Fruit fly (Drosophila melanogaster) whole organism, embryonic: ENCODE data around the gene CG4577.

Experiments used
- BEAF-32 ChIP-seq: fragments of 200-800 bp; sonication (Bioruptor generic); optimal IDR thresholded peaks from 3 replicates; lab custom pipeline; 2017; ENCODE audit warnings: missing biosample characterization, missing genetic modification characterization, mild to moderate bottlenecking, moderate library complexity, missing genetic modification reagents
- CG10543 ChIP-seq: fragments of 200-800 bp; sonication (Bioruptor generic); optimal IDR thresholded peaks from 3 replicates; lab custom pipeline; 2017; ENCODE audit warnings: missing biosample characterization, mild to moderate bottlenecking, missing genetic modification characterization, moderate library complexity
- CG11085 ChIP-seq: fragments of 200-800 bp; sonication (Bioruptor generic); IDR thresholded peaks from 2 replicates; pipeline ENCODE4 v1.3.6; 2022; ENCODE audit warnings: missing biosample characterization, missing genetic modification characterization
- CG11247 ChIP-seq: fragments of 200-800 bp; sonication (Bioruptor generic); IDR thresholded peaks from 2 replicates; pipeline ENCODE4 v1.3.6; 2022; ENCODE audit warnings: missing biosample characterization, missing genetic modification characterization
- CG12071 ChIP-seq: fragments of 200-800 bp; sonication (Bioruptor generic); optimal IDR thresholded peaks from 3 replicates; lab custom pipeline; 2018; ENCODE audit warnings: missing biosample characterization, mild to moderate bottlenecking, missing genetic modification characterization
- CG13287 ChIP-seq: fragments of 200-800 bp; sonication (Bioruptor generic); IDR thresholded peaks from 2 replicates; pipeline ENCODE4 v1.3.6; 2022; ENCODE audit warnings: missing biosample characterization, missing genetic modification characterization; ENCODE audit not compliant: partially characterized antibody
- CG13775 ChIP-seq: fragments of 200-800 bp; sonication (Bioruptor generic); optimal IDR thresholded peaks from 3 replicates; lab custom pipeline; 2017; ENCODE audit warnings: missing biosample characterization, mild to moderate bottlenecking, missing genetic modification characterization
- CG14667 ChIP-seq: fragments of 200-800 bp; sonication (Bioruptor generic); IDR thresholded peaks from 2 replicates; pipeline ENCODE4 v1.3.6; 2022; ENCODE audit warnings: missing biosample characterization, missing genetic modification characterization
- CG1602 ChIP-seq: fragments of 200-800 bp; sonication (Bioruptor generic); optimal IDR thresholded peaks from 3 replicates; lab custom pipeline; 2016; ENCODE audit warnings: missing biosample characterization, missing genetic modification characterization
- CG16813 ChIP-seq: fragments of 200-800 bp; sonication (Bioruptor generic); IDR thresholded peaks from 3 replicates; pipeline ENCODE4 v1.3.6; 2022; ENCODE audit warnings: missing biosample characterization, missing genetic modification characterization; ENCODE audit not compliant: partially characterized antibody
- CG17568 ChIP-seq: fragments of 200-800 bp; sonication (Bioruptor generic); optimal IDR thresholded peaks from 2 replicates; lab custom pipeline; 2018; ENCODE audit warnings: missing biosample characterization, mild to moderate bottlenecking, missing genetic modification characterization, moderate library complexity
- CG2129 ChIP-seq: fragments of 200-800 bp; sonication (Bioruptor generic); IDR thresholded peaks from 2 replicates; pipeline ENCODE4 v1.3.6; 2022; ENCODE audit warnings: missing biosample characterization, missing genetic modification characterization; ENCODE audit not compliant: partially characterized antibody
- CG3838 ChIP-seq: fragments of 200-800 bp; sonication (Bioruptor generic); optimal IDR thresholded peaks from 3 replicates; lab custom pipeline; 2016; ENCODE audit warnings: missing biosample characterization, missing genetic modification characterization
- CG5180 ChIP-seq: fragments of 200-800 bp; sonication (Bioruptor generic); optimal IDR thresholded peaks from 3 replicates; lab custom pipeline; 2017; ENCODE audit warnings: missing biosample characterization, missing genetic modification characterization, mild to moderate bottlenecking, moderate library complexity, missing genetic modification reagents
- CG6689 ChIP-seq: fragments of 200-800 bp; sonication (Bioruptor generic); IDR thresholded peaks from 2 replicates; pipeline ENCODE4 v1.3.6; 2022; ENCODE audit warnings: missing biosample characterization, missing genetic modification characterization
- CG7745 ChIP-seq: fragments of 200-800 bp; sonication (Bioruptor generic); optimal IDR thresholded peaks from 2 replicates; lab custom pipeline; 2018; ENCODE audit warnings: missing biosample characterization, mild to moderate bottlenecking, missing genetic modification characterization, moderate library complexity
- CG7928 ChIP-seq: fragments of 200-800 bp; sonication (Bioruptor generic); optimal IDR thresholded peaks from 2 replicates; lab custom pipeline; 2017; ENCODE audit warnings: missing biosample characterization, mild to moderate bottlenecking, missing genetic modification characterization
- CG9215 ChIP-seq: fragments of 200-800 bp; sonication (Bioruptor generic); IDR thresholded peaks from 2 replicates; pipeline ENCODE4 v1.3.6; 2022; ENCODE audit warnings: missing biosample characterization, missing genetic modification characterization
- CG9437 ChIP-seq: fragments of 200-800 bp; sonication (Bioruptor generic); optimal IDR thresholded peaks from 2 replicates; lab custom pipeline; 2018; ENCODE audit warnings: missing biosample characterization, mild to moderate bottlenecking, missing genetic modification characterization
- CG9609 ChIP-seq: fragments of 200-800 bp; sonication (Bioruptor generic); optimal IDR thresholded peaks from 3 replicates; lab custom pipeline; 2016; ENCODE audit warnings: missing biosample characterization, missing genetic modification characterization
- CHES-1-like ChIP-seq: fragments of 200-800 bp; sonication (Bioruptor generic); optimal IDR thresholded peaks from 2 replicates; lab custom pipeline; 2016; ENCODE audit warnings: missing biosample characterization, missing genetic modification characterization
- D ChIP-seq, 2 experiments: fragments of 200-800 bp in 1 of 2; fragments of >200 bp in 1 of 2; sonication (Bioruptor generic) in 1 of 2; optimal IDR thresholded peaks; 2 replicates in 1 of 2; 3 replicates in 1 of 2; lab custom pipeline; 2017; ENCODE audit warnings: mild to moderate bottlenecking in 1 of 2, missing biosample characterization in 1 of 2, missing genetic modification characterization in 1 of 2, missing genetic modification reagents in 1 of 2
- Dip2 ChIP-seq: fragments of 200-800 bp; sonication (Bioruptor generic); IDR thresholded peaks from 2 replicates; pipeline ENCODE4 v1.3.6; 2022; ENCODE audit warnings: missing biosample characterization, missing genetic modification characterization
- E2f1 ChIP-seq: fragments of 200-800 bp; sonication (Bioruptor generic); IDR thresholded peaks from 2 replicates; pipeline ENCODE4 v1.3.6; 2022; ENCODE audit warnings: missing biosample characterization, missing genetic modification characterization
- HLH3B ChIP-seq: fragments of 200-800 bp; sonication (Bioruptor generic); IDR thresholded peaks from 2 replicates; pipeline ENCODE4 v1.3.6; 2022; ENCODE audit warnings: missing biosample characterization, missing genetic modification characterization
- HLH54F ChIP-seq: fragments of 200-800 bp; sonication (Bioruptor generic); optimal IDR thresholded peaks from 3 replicates; lab custom pipeline; 2016; ENCODE audit warnings: missing biosample characterization, missing genetic modification characterization
- Mrtf ChIP-seq: fragments of 200-800 bp; sonication (Bioruptor generic); IDR thresholded peaks from 3 replicates; pipeline ENCODE4 v1.3.6; 2022; ENCODE audit warnings: missing biosample characterization, missing genetic modification characterization
- NC2α ChIP-seq: fragments of 200-800 bp; sonication (Bioruptor generic); optimal IDR thresholded peaks from 2 replicates; lab custom pipeline; 2016; ENCODE audit warnings: missing biosample characterization, missing genetic modification characterization
- Nf-YC ChIP-seq: fragments of 200-800 bp; optimal IDR thresholded peaks from 3 replicates; lab custom pipeline; 2019; ENCODE audit warnings: missing biosample characterization, mild to moderate bottlenecking, missing genetic modification characterization, moderate library complexity
- Pdp1 ChIP-seq, 2 experiments: fragments of 200-800 bp; sonication (Bioruptor generic); optimal IDR thresholded peaks; 3 replicates each; lab custom pipeline; 2016; ENCODE audit warnings: missing biosample characterization in 2 of 2, missing genetic modification characterization in 2 of 2, mild to moderate bottlenecking in 1 of 2, moderate library complexity in 1 of 2
- Sox100B ChIP-seq: fragments of 200-800 bp; sonication (Bioruptor generic); optimal IDR thresholded peaks from 3 replicates; lab custom pipeline; 2018; ENCODE audit warnings: missing biosample characterization, mild to moderate bottlenecking, missing genetic modification characterization
- Sry-δ ChIP-seq: fragments of 200-800 bp; sonication (Bioruptor generic); optimal IDR thresholded peaks from 2 replicates; lab custom pipeline; 2016; ENCODE audit warnings: missing biosample characterization, missing genetic modification characterization
- Xrp1 ChIP-seq: fragments of 200-800 bp; sonication (Bioruptor generic); IDR thresholded peaks from 2 replicates; pipeline ENCODE4 v1.3.6; 2022; ENCODE audit warnings: missing biosample characterization, missing genetic modification characterization
- YL-1 ChIP-seq: fragments of 200-800 bp; sonication (Bioruptor generic); optimal IDR thresholded peaks from 3 replicates; lab custom pipeline; 2017; ENCODE audit warnings: missing biosample characterization, mild to moderate bottlenecking, missing genetic modification characterization
- ara ChIP-seq: fragments of 200-800 bp; sonication (Bioruptor generic); IDR thresholded peaks from 2 replicates; pipeline ENCODE4 v1.3.6; 2022; ENCODE audit warnings: missing biosample characterization, missing genetic modification characterization
- cato ChIP-seq: fragments of 200-800 bp; sonication (Bioruptor generic); optimal IDR thresholded peaks from 2 replicates; lab custom pipeline; 2016; ENCODE audit warnings: missing biosample characterization, missing genetic modification characterization, borderline replicate concordance
- ci ChIP-seq: fragments of 200-800 bp; sonication (Bioruptor generic); IDR thresholded peaks from 3 replicates; pipeline ENCODE4 v1.3.6; 2022; ENCODE audit warnings: missing biosample characterization, missing genetic modification characterization
- emc ChIP-seq: fragments of 200-800 bp; sonication (Bioruptor generic); optimal IDR thresholded peaks from 2 replicates; lab custom pipeline; 2016; ENCODE audit warnings: missing biosample characterization, missing genetic modification characterization
- eve ChIP-seq, 2 experiments: fragments of >200 bp; optimal IDR thresholded peaks; 2 replicates each; lab custom pipeline; 2017; ENCODE audit warnings: missing biosample characterization in 2 of 2, missing genetic modification characterization in 2 of 2
- jigr1 ChIP-seq: fragments of 200-800 bp; sonication (Bioruptor generic); IDR thresholded peaks from 3 replicates; pipeline ENCODE4 v1.3.6; 2022; ENCODE audit warnings: missing biosample characterization, missing genetic modification characterization
- kay ChIP-seq: fragments of 200-800 bp; sonication (Bioruptor generic); optimal IDR thresholded peaks from 2 replicates; lab custom pipeline; 2016; ENCODE audit warnings: missing biosample characterization, missing genetic modification characterization
- maf-S ChIP-seq: fragments of 200-800 bp; sonication (Bioruptor generic); optimal IDR thresholded peaks from 2 replicates; lab custom pipeline; 2016; ENCODE audit warnings: missing biosample characterization, missing genetic modification characterization
- odd ChIP-seq: fragments of 200-800 bp; sonication (Bioruptor generic); optimal IDR thresholded peaks from 2 replicates; lab custom pipeline; 2017; ENCODE audit warnings: missing biosample characterization, mild to moderate bottlenecking, missing genetic modification characterization
- pros ChIP-seq: fragments of 200-800 bp; sonication (Bioruptor generic); optimal IDR thresholded peaks from 3 replicates; lab custom pipeline; 2019; ENCODE audit warnings: missing biosample characterization, mild to moderate bottlenecking, missing genetic modification characterization, moderate library complexity
- tio ChIP-seq: fragments of 200-800 bp; sonication (Bioruptor generic); optimal IDR thresholded peaks from 2 replicates; lab custom pipeline; 2017; ENCODE audit warnings: missing biosample characterization, missing genetic modification characterization, inconsistent platforms
- wor ChIP-seq: fragments of 200-800 bp; sonication (Bioruptor generic); IDR thresholded peaks from 2 replicates; pipeline ENCODE4 v1.3.6; 2022; ENCODE audit warnings: missing biosample characterization, missing genetic modification characterization
- zfh2 ChIP-seq: fragments of 200-800 bp; sonication (Bioruptor generic); optimal IDR thresholded peaks from 2 replicates; lab custom pipeline; 2016; ENCODE audit warnings: missing biosample characterization, missing genetic modification characterization

CG4577 gene

dm6 chr2L:1128932-1129887 is 5.3 kb upstream of the CG4577 start, which contains the start of the genes Pino and TBC1D23 (continued):
- peak; percentile 50; the same call in 2 of the 3 replicates for TF ChIP-seq Mrtf
- peak; percentile 75 for TF ChIP-seq CG13775 (GFP tag; lab: Kevin White, UChicago)
- peak; percentile 41; the same call in 1 of the 2 replicates for TF ChIP-seq CG2129
- peak; percentile 71 for TF ChIP-seq Sox100B
- TF ChIP-seq YL-1, result peak; percentile 25
- peak; percentile 67 for TF ChIP-seq Nf-YC
- peak; percentile 24 for TF ChIP-seq odd
- TF ChIP-seq HLH3B (GFP tag; lab: Robert Waterston, UW), result peak; percentile 60; the same call in 1 of the 2 replicates
- TF ChIP-seq CG5180 (GFP tag; lab: Kevin White, UChicago), result no peak
- peak; percentile 26 to 41 for TF ChIP-seq Pdp1 (GFP tag; optimal IDR thresholded peaks at IDR 0.05; lab: Kevin White, UChicago)
- TF ChIP-seq CG6689, result peak; percentile 68
- no peak for TF ChIP-seq Dip2 (GFP tag; lab: Robert Waterston, UW)
- peak; percentile 82 for TF ChIP-seq BEAF-32
- TF ChIP-seq kay (GFP tag; lab: Kevin White, UChicago), result no peak
- peak; percentile 69 for TF ChIP-seq zfh2
- no peak for TF ChIP-seq pros (GFP tag; lab: Kevin White, UChicago)
- peak; percentile 63 for TF ChIP-seq ara
- no peak for TF ChIP-seq wor (GFP tag; lab: Robert Waterston, UW)
- TF ChIP-seq CHES-1-like (GFP tag; lab: Kevin White, UChicago), result no peak
- TF ChIP-seq ci, result no peak
- TF ChIP-seq CG10543 (GFP tag; lab: Kevin White, UChicago), result peak; percentile 75
- peak; percentile 66 for TF ChIP-seq E2f1 (GFP tag; lab: Robert Waterston, UW)
- TF ChIP-seq D (optimal IDR thresholded peaks at IDR 0.05; lab: Kevin White, UChicago), result no peak
- peak; percentile 45 for TF ChIP-seq D (GFP tag; optimal IDR thresholded peaks at IDR 0.05; lab: Kevin White, UChicago)
- TF ChIP-seq CG11247, result peak; percentile 62; the same call in 1 of the 2 replicates
- peak; percentile 84 for TF ChIP-seq Sry-δ (GFP tag; lab: Kevin White, UChicago)
- peak; percentile 16 for TF ChIP-seq CG9609 (GFP tag; lab: Kevin White, UChicago)
- TF ChIP-seq CG9215, result peak; percentile 75
- no peak for TF ChIP-seq tio (GFP tag; lab: Kevin White, UChicago)
- peak; percentile 26 for TF ChIP-seq HLH54F (GFP tag; lab: Kevin White, UChicago)
- peak; percentile 2 for TF ChIP-seq emc
- peak; percentile 42; the same call in 1 of the 2 replicates for TF ChIP-seq CG11085 (GFP tag; lab: Robert Waterston, UW)
- peak; percentile 76 for TF ChIP-seq CG13287 (GFP tag; lab: Robert Waterston, UW)
- TF ChIP-seq CG12071 (GFP tag; lab: Kevin White, UChicago), result no peak
- peak; percentile 7 for TF ChIP-seq CG7928
- no peak for TF ChIP-seq CG3838
- TF ChIP-seq NC2α (GFP tag; lab: Kevin White, UChicago), result no peak
- no peak for TF ChIP-seq eve (GFP tag; optimal IDR thresholded peaks at IDR 0.05; lab: Kevin White, UChicago)
- no peak for TF ChIP-seq CG7745 (tag; lab: Kevin White, UChicago)
- no peak for TF ChIP-seq maf-S (GFP tag; lab: Kevin White, UChicago)
- peak; percentile 58 for TF ChIP-seq CG14667
- TF ChIP-seq jigr1, result no peak; the same call in 2 of the 3 replicates
- TF ChIP-seq cato (GFP tag; lab: Kevin White, UChicago), result peak; percentile 26
- TF ChIP-seq CG16813 (GFP tag; lab: Robert Waterston, UW), result peak; percentile 73; the same call in 2 of the 3 replicates
- peak; percentile 100 for TF ChIP-seq CG9437 (GFP tag; lab: Kevin White, UChicago)
- peak; percentile 75 for TF ChIP-seq Xrp1 (GFP tag; lab: Robert Waterston, UW)
- TF ChIP-seq CG1602 (GFP tag; lab: Kevin White, UChicago), result peak; percentile 75
- TF ChIP-seq CG17568 (GFP tag; lab: Kevin White, UChicago), result no peak
